Worm (Caenorhabditis elegans) whole organism, L1 larva: ENCODE data around the gene ceh-91.
A peak's percentile ranks its signal among the peaks of the same experiment; 100 is the strongest.

Experiments
- C16A3.4 ChIP-seq: fragments of 150-350 bp; optimal IDR thresholded peaks from 2 replicates; lab custom pipeline; 2014; ENCODE audit warnings: missing biosample characterization, missing genetic modification characterization
- C34B4.2 ChIP-seq: sonication (generic microtip); optimal IDR thresholded peaks from 2 replicates; lab custom pipeline; 2017; ENCODE audit warnings: mild to moderate bottlenecking, missing genetic modification characterization, missing compliant biosample characterization
- alr-1 ChIP-seq: fragments of 200-800 bp; sonication (Bioruptor generic); optimal IDR thresholded peaks from 2 replicates; lab custom pipeline; 2018; ENCODE audit warnings: borderline replicate concordance, mild to moderate bottlenecking, missing genetic modification characterization, missing compliant biosample characterization
- aly-2 ChIP-seq: fragments of 150-350 bp; optimal IDR thresholded peaks from 2 replicates; lab custom pipeline; 2014; ENCODE audit warnings: missing biosample characterization, missing genetic modification characterization
- blmp-1 ChIP-seq: fragments of 150-350 bp; optimal IDR thresholded peaks from 2 replicates; lab custom pipeline; 2014; ENCODE audit warnings: missing biosample characterization, missing genetic modification characterization
- ceh-8 ChIP-seq: fragments of 200-800 bp; sonication (Bioruptor generic); optimal IDR thresholded peaks from 2 replicates; lab custom pipeline; 2018; ENCODE audit warnings: mild to moderate bottlenecking, missing genetic modification characterization, moderate library complexity, missing compliant biosample characterization
- ceh-90 ChIP-seq: sonication (generic microtip); optimal IDR thresholded peaks from 2 replicates; lab custom pipeline; 2016; ENCODE audit warnings: missing genetic modification characterization, missing compliant biosample characterization
- ces-1 ChIP-seq: fragments of 150-350 bp; optimal IDR thresholded peaks from 2 replicates; lab custom pipeline; 2014; ENCODE audit warnings: missing biosample characterization, missing genetic modification reagents, missing genetic modification characterization
- dsc-1 ChIP-seq: sonication (generic microtip); optimal IDR thresholded peaks from 2 replicates; lab custom pipeline; 2016; ENCODE audit warnings: mild to moderate bottlenecking, missing genetic modification characterization, missing compliant biosample characterization
- efl-3 ChIP-seq: fragments of 200-800 bp; sonication (Bioruptor generic); optimal IDR thresholded peaks from 2 replicates; lab custom pipeline; 2018; ENCODE audit warnings: mild to moderate bottlenecking, missing genetic modification characterization, missing compliant biosample characterization
- elt-3 ChIP-seq, 6 experiments: fragments of 150-350 bp in 1 of 6; sonication (generic microtip); optimal IDR thresholded peaks; 2 replicates each; lab custom pipeline; 2017 to 2018; ENCODE audit warnings: missing biosample characterization in 6 of 6, missing genetic modification characterization in 6 of 6, inconsistent platforms in 1 of 6
- ets-5 ChIP-seq: fragments of 200-800 bp; sonication (Bioruptor generic); IDR thresholded peaks from 2 replicates; pipeline ENCODE4 v1.3.6; 2022; ENCODE audit warnings: missing genetic modification characterization, missing compliant biosample characterization
- fkh-10 ChIP-seq: sonication (generic microtip); optimal IDR thresholded peaks from 2 replicates; lab custom pipeline; 2017; ENCODE audit warnings: missing biosample characterization, missing genetic modification reagents, missing genetic modification characterization
- fkh-4 ChIP-seq: sonication (generic microtip); optimal IDR thresholded peaks from 2 replicates; lab custom pipeline; 2016; ENCODE audit warnings: missing compliant biosample characterization, missing genetic modification characterization, borderline replicate concordance
- fkh-8 ChIP-seq: sonication (generic microtip); optimal IDR thresholded peaks from 2 replicates; lab custom pipeline; 2016; ENCODE audit warnings: mild to moderate bottlenecking, missing genetic modification characterization, missing compliant biosample characterization
- hpl-2 ChIP-seq: fragments of 150-350 bp; optimal IDR thresholded peaks from 2 replicates; lab custom pipeline; 2014; ENCODE audit warnings: missing biosample characterization, missing genetic modification reagents, missing genetic modification characterization
- lin-15B ChIP-seq: fragments of 150-350 bp; sonication (generic microtip); optimal IDR thresholded peaks from 3 replicates; lab custom pipeline; 2014; ENCODE audit warnings: missing biosample characterization, missing genetic modification characterization
- lin-35 ChIP-seq, 2 experiments: fragments of 150-350 bp; optimal IDR thresholded peaks; 2 replicates each; lab custom pipeline; 2014; ENCODE audit warnings: missing biosample characterization in 2 of 2, missing genetic modification characterization in 2 of 2, missing genetic modification reagents in 2 of 2
- lsy-2 ChIP-seq, 2 experiments: fragments of 150-350 bp; optimal IDR thresholded peaks; 2 replicates each; lab custom pipeline; 2014; ENCODE audit warnings: missing biosample characterization in 2 of 2, missing genetic modification characterization in 2 of 2
- mab-9 ChIP-seq: fragments of 200-800 bp; sonication (Bioruptor generic); IDR thresholded peaks from 2 replicates; pipeline ENCODE4 v1.3.6; 2022; ENCODE audit warnings: missing genetic modification reagents, missing genetic modification characterization, missing compliant biosample characterization
- mdl-1 ChIP-seq, 2 experiments: fragments of 150-350 bp; optimal IDR thresholded peaks; 2 replicates each; lab custom pipeline; 2014 to 2017; ENCODE audit warnings: missing biosample characterization in 2 of 2, missing genetic modification characterization in 2 of 2, inconsistent platforms in 1 of 2
- mef-2 ChIP-seq: fragments of 150-350 bp; optimal IDR thresholded peaks from 2 replicates; lab custom pipeline; 2014; ENCODE audit warnings: missing biosample characterization, missing genetic modification characterization
- mep-1 ChIP-seq: fragments of 150-350 bp; optimal IDR thresholded peaks from 2 replicates; lab custom pipeline; 2014; ENCODE audit warnings: missing biosample characterization, missing genetic modification characterization
- nhr-11 ChIP-seq: fragments of 150-350 bp; optimal IDR thresholded peaks from 2 replicates; lab custom pipeline; 2014; ENCODE audit warnings: missing biosample characterization, missing genetic modification characterization
- nhr-76 ChIP-seq: sonication (generic microtip); optimal IDR thresholded peaks from 2 replicates; lab custom pipeline; 2017; ENCODE audit warnings: missing biosample characterization, missing genetic modification characterization
- nhr-77 ChIP-seq: fragments of 150-350 bp; optimal IDR thresholded peaks from 2 replicates; lab custom pipeline; 2014; ENCODE audit warnings: missing biosample characterization, missing genetic modification characterization
- nhr-85 ChIP-seq: sonication (generic microtip); peaks from one replicate; lab custom pipeline; 2016; ENCODE audit warnings: missing genetic modification characterization, inconsistent platforms, missing compliant biosample characterization
- rnt-1 ChIP-seq: sonication (generic microtip); optimal IDR thresholded peaks from 2 replicates; lab custom pipeline; 2016; ENCODE audit warnings: mild to moderate bottlenecking, missing genetic modification characterization, moderate library complexity, missing compliant biosample characterization
- skn-1 ChIP-seq: fragments of 150-350 bp; optimal IDR thresholded peaks from 2 replicates; lab custom pipeline; 2014; ENCODE audit warnings: missing biosample characterization, missing genetic modification characterization
- snpc-4 ChIP-seq: fragments of 150-350 bp; optimal IDR thresholded peaks from 2 replicates; lab custom pipeline; 2014; ENCODE audit warnings: missing biosample characterization, missing genetic modification characterization
- sup-37 ChIP-seq: fragments of 200-800 bp; sonication (Bioruptor generic); optimal IDR thresholded peaks from 2 replicates; lab custom pipeline; 2018; ENCODE audit warnings: mild to moderate bottlenecking, missing genetic modification characterization, missing compliant biosample characterization
- tbx-2 ChIP-seq: sonication (generic microtip); optimal IDR thresholded peaks from 2 replicates; lab custom pipeline; 2016; ENCODE audit warnings: missing genetic modification characterization, missing compliant biosample characterization
- tlp-1 ChIP-seq: fragments of 150-350 bp; optimal IDR thresholded peaks from 2 replicates; lab custom pipeline; 2014; ENCODE audit warnings: missing biosample characterization, missing genetic modification characterization
- unc-30 ChIP-seq: sonication (generic microtip); optimal IDR thresholded peaks from 2 replicates; lab custom pipeline; 2017; ENCODE audit warnings: missing biosample characterization, missing genetic modification characterization
- unc-62 ChIP-seq: fragments of 150-350 bp; optimal IDR thresholded peaks from 2 replicates; lab custom pipeline; 2014; ENCODE audit warnings: missing biosample characterization, missing genetic modification reagents, missing genetic modification characterization
- xbp-1 ChIP-seq: sonication (generic microtip); optimal IDR thresholded peaks from 2 replicates; lab custom pipeline; 2016; ENCODE audit warnings: missing genetic modification characterization, missing compliant biosample characterization
- zag-1 ChIP-seq: fragments of 150-350 bp; optimal IDR thresholded peaks from 2 replicates; lab custom pipeline; 2014; ENCODE audit warnings: missing biosample characterization, missing genetic modification characterization
- ztf-4 ChIP-seq: fragments of 150-350 bp; optimal IDR thresholded peaks from 2 replicates; lab custom pipeline; 2014; ENCODE audit warnings: missing biosample characterization, missing genetic modification characterization

ceh-91 gene

ce11 chrIII:11611618-11612247 is 4.8 kb upstream of the ceh-91 start:
- no peak for TF ChIP-seq nhr-77
- TF ChIP-seq fkh-4 (tag; lab: Kevin White, UChicago): no peak
- peak; percentile 86 for TF ChIP-seq ceh-8
- TF ChIP-seq alr-1 (tag; lab: Kevin White, UChicago): no peak
- TF ChIP-seq tbx-2 (tag; lab: Kevin White, UChicago): no peak
- no peak for TF ChIP-seq lsy-2 (tag; optimal IDR thresholded peaks at IDR 0.05; lab: Kevin White, UChicago)
- TF ChIP-seq zag-1: no peak
- TF ChIP-seq, all 84 proteins: peak for 1

- TF ChIP-seq mab-9 (no peak), fkh-8 (tag; lab: Kevin White, UChicago) (no peak), efl-3 (no peak), xbp-1 (no peak), ceh-90 (tag; lab: Kevin White, UChicago) (no peak), C34B4.2 (no peak), nhr-77 (no peak), fkh-10 (GFP tag; lab: Kevin White, UChicago) (no peak), lin-15B (tag; lab: Kevin White, UChicago) (no peak), aly-2 (no peak), sup-37 (GFP tag; lab: Kevin White, UChicago) (no peak), ztf-4 (no peak)
Measured at ce11 chrIII:11612371-11612770, 4.2 kb upstream of the ceh-91 start, which contains the start of the genes Y66A7A.9 and Y66A7A.4. Gene Y66A7A.9, minus strand, starts transcription at chrIII:11612471. Gene Y66A7A.4, plus strand, starts transcription at chrIII:11612607.

ce11 chrIII:11614325-11614724 is 2.2 kb upstream of the ceh-91 start:
- TF ChIP-seq nhr-85 (tag; lab: Kevin White, UChicago): peak; percentile 14

- TF ChIP-seq mep-1 (tag; lab: Kevin White, UChicago) (no peak), skn-1 (tag; lab: Kevin White, UChicago) (no peak), ets-5 (GFP tag; lab: Robert Waterston, UW) (no peak), ceh-90 (tag; lab: Kevin White, UChicago) (no peak), rnt-1 (tag; lab: Kevin White, UChicago) (no peak), snpc-4 (tag; lab: Kevin White, UChicago) (no peak), nhr-11 (no peak), ceh-8 (no peak), mab-9 (no peak)
- TF ChIP-seq, all 84 proteins: peak for 0
Measured at ce11 chrIII:11614874-11615273, 1.7 kb upstream of the ceh-91 start.

- TF ChIP-seq dsc-1 (tag; lab: Kevin White, UChicago) (no peak), nhr-77 (no peak), mdl-1 (tag; optimal IDR thresholded peaks at IDR 0.05; lab: Kevin White, UChicago) (no peak), nhr-76 (tag; lab: Kevin White, UChicago) (no peak), elt-3 (tag; optimal IDR thresholded peaks at IDR 0.05; lab: Kevin White, UChicago) (no peak), ceh-90 (tag; lab: Kevin White, UChicago) (no peak), ces-1 (GFP tag; lab: Kevin White, UChicago) (no peak), unc-30 (no peak), alr-1 (tag; lab: Kevin White, UChicago) (no peak), unc-62 (GFP tag; lab: Kevin White, UChicago) (no peak), hpl-2 (GFP tag; lab: Kevin White, UChicago) (no peak)
Measured at ce11 chrIII:11615802-11616201, 744 bp upstream of the ceh-91 start.

ce11 chrIII:11624838-11625292 is 8.3 kb downstream of the ceh-91 start, which contains the start of gene gly-8:
Gene gly-8, plus strand, starts transcription at chrIII:11625242.
- TF ChIP-seq mef-2 (tag; lab: Kevin White, UChicago) (no peak), elt-3 (tag; optimal IDR thresholded peaks at IDR 0.05; lab: Kevin White, UChicago) (peak in 1 of 6 experiments; percentile 33), C16A3.4 (tag; lab: Kevin White, UChicago) (no peak), blmp-1 (tag; lab: Kevin White, UChicago) (peak; percentile 56), lsy-2 (tag; optimal IDR thresholded peaks at IDR 0.05; lab: Kevin White, UChicago) (no peak), tlp-1 (tag; lab: Kevin White, UChicago) (no peak), lin-35 (GFP tag; optimal IDR thresholded peaks at IDR 0.05; lab: Kevin White, UChicago) (peak in 1 of 2 experiments; percentile 8)
